Worm (Caenorhabditis elegans) whole organism, mixed stage, embryonic: ENCODE measurements around the gene pqn-78.
"Not testable (repeated sequence)": the region's sequence is repeated elsewhere in the genome, so short reads cannot be mapped to it uniquely, and the experiment has no call there.

Experiments
- M03D4.4 ChIP-seq: sonication (generic microtip); optimal IDR thresholded peaks from 2 replicates; lab custom pipeline; 2017; ENCODE audit warnings: mild to moderate bottlenecking, missing genetic modification characterization, missing compliant biosample characterization
- ceh-83 ChIP-seq: fragments of 200-800 bp; sonication (Bioruptor generic); optimal IDR thresholded peaks from 2 replicates; lab custom pipeline; 2018; ENCODE audit warnings: mild to moderate bottlenecking, missing genetic modification characterization, missing compliant biosample characterization
- drap-1 ChIP-seq: fragments of 200-800 bp; sonication (Bioruptor generic); optimal IDR thresholded peaks from 3 replicates; lab custom pipeline; 2018; ENCODE audit warnings: mild to moderate bottlenecking, missing genetic modification characterization, missing compliant biosample characterization
- hlh-1 ChIP-seq: fragments of 150-350 bp; optimal IDR thresholded peaks from 2 replicates; lab custom pipeline; 2014; ENCODE audit warnings: missing biosample characterization, missing genetic modification reagents, missing genetic modification characterization
- lsy-2 ChIP-seq: fragments of 150-350 bp; optimal IDR thresholded peaks from 2 replicates; lab custom pipeline; 2014; ENCODE audit warnings: missing biosample characterization, missing genetic modification characterization
- mls-2 ChIP-seq: sonication (generic microtip); optimal IDR thresholded peaks from 2 replicates; lab custom pipeline; 2016; ENCODE audit warnings: mild to moderate bottlenecking, missing genetic modification characterization, moderate library complexity, missing compliant biosample characterization
- nhr-12 ChIP-seq: fragments of 150-350 bp; optimal IDR thresholded peaks from 2 replicates; lab custom pipeline; 2014; ENCODE audit warnings: missing biosample characterization, missing genetic modification characterization
- nhr-237 ChIP-seq: fragments of 150-350 bp; optimal IDR thresholded peaks from 2 replicates; lab custom pipeline; 2014; ENCODE audit warnings: missing biosample characterization, missing genetic modification characterization
- nhr-76 ChIP-seq: sonication (generic microtip); optimal IDR thresholded peaks from 2 replicates; lab custom pipeline; 2017; ENCODE audit warnings: missing biosample characterization, missing genetic modification characterization
- snpc-4 ChIP-seq: fragments of 150-350 bp; optimal IDR thresholded peaks from 2 replicates; lab custom pipeline; 2014; ENCODE audit warnings: missing biosample characterization, missing genetic modification characterization
- sptf-1 ChIP-seq: sonication (generic microtip); optimal IDR thresholded peaks from 2 replicates; lab custom pipeline; 2017; ENCODE audit warnings: mild to moderate bottlenecking, missing genetic modification characterization, moderate library complexity, missing compliant biosample characterization
- unc-62 ChIP-seq: fragments of 150-350 bp; optimal IDR thresholded peaks from 2 replicates; lab custom pipeline; 2014; ENCODE audit warnings: missing biosample characterization, missing genetic modification reagents, missing genetic modification characterization
- zip-8 ChIP-seq: fragments of 150-350 bp; optimal IDR thresholded peaks from 2 replicates; lab custom pipeline; 2014; ENCODE audit warnings: missing biosample characterization, missing genetic modification characterization
- ztf-11 ChIP-seq: fragments of 150-350 bp; optimal IDR thresholded peaks from 2 replicates; lab custom pipeline; 2014; ENCODE audit warnings: missing biosample characterization, missing genetic modification characterization

DNA sequence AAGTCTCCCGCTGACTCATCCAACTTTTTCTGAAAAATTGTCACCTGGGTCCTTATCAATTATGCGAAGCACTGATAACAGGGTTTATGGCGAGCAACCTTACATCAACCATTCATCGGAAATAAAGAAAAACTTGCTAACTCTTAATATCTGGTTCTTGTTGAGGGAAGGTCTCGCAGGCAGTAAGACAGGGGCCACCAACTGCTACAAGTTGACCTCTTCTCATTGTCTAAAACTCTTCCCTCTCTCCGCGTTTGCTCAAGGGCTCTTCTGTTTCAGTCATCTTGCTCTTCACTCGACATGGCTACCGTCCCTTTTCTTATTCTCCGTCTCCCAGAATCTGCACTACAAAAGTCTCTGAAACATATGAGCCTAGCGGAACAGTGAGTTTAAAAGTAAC lies 40.6 kb upstream of the pqn-78 start, which contains the start of gene Y105C5A.10:
- not testable (repeated sequence) for TF ChIP-seq lsy-2 (tag; lab: Kevin White, UChicago); sptf-1 (tag; lab: Kevin White, UChicago); M03D4.4 (tag; lab: Kevin White, UChicago); hlh-1 (tag; lab: Kevin White, UChicago); nhr-237 (tag; lab: Kevin White, UChicago); mls-2 (tag; lab: Kevin White, UChicago); nhr-12 (tag; lab: Kevin White, UChicago); unc-62; ceh-83 (GFP tag; lab: Kevin White, UChicago); drap-1 (GFP tag; lab: Kevin White, UChicago); nhr-76 (tag; lab: Kevin White, UChicago); zip-8 (tag; lab: Kevin White, UChicago); snpc-4 (tag; lab: Kevin White, UChicago); ztf-11 (tag; lab: Kevin White, UChicago)
